Worm (Caenorhabditis elegans) whole organism, L3 larva: ENCODE results near the gene srh-235.

Experiments used
- ZK546.5 ChIP-seq: sonication (generic microtip); optimal IDR thresholded peaks from 2 replicates; lab custom pipeline; 2017; ENCODE audit warnings: missing biosample characterization, missing genetic modification characterization
- nhr-23 ChIP-seq: fragments of 150-350 bp; optimal IDR thresholded peaks from 2 replicates; lab custom pipeline; 2014; ENCODE audit warnings: missing biosample characterization, missing genetic modification reagents, missing genetic modification characterization

DNA sequence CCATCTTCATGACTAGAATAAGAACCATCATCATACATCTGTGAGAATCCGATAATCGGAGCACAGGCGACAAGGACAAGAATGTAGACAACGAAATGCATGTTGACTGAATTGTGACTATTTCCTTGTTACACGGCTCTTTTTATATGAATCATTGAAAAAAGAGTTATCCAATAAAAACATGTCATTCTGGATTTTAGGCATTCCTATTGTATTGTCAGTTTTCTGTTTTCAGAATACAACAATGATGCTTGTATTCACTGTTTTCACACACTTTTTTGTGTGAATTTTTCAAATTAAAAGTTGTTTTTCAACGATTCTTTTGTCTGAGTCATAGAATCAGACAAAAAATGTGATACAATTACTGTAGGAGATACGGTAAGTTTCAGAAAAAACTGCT is 35.0 kb downstream of the srh-235 start, which contains the start of gene F20E11.18:
- TF ChIP-seq ZK546.5 (tag; lab: Kevin White, UChicago), result no peak
- no peak for TF ChIP-seq nhr-23 (tag; lab: Kevin White, UChicago)
